Fruit fly (Drosophila melanogaster): Measurements from ENCODE around the gene CG7407.

CG7407 gene

dm6 chr3L:21843307-21843706 lies 20.0 kb downstream of the CG7407 start:
- TF ChIP-seq Eip78C (GFP tag) (peak; percentile 33), Hr4 (GFP tag; optimal IDR thresholded peaks at IDR 0.05) (no peak), Sox14 (GFP tag; optimal IDR thresholded peaks at IDR 0.05) (no peak), CG6163 (GFP tag; IDR thresholded peaks at IDR 0.05) (0 out of 3 replicates have a peak, but pooled peaks have one; percentile 9), eg (GFP tag; IDR thresholded peaks at IDR 0.05) (peak; percentile 11; the same call in 1 of the 3 replicates)

- TF ChIP-seq fd85E (GFP tag; optimal IDR thresholded peaks at IDR 0.05) = no peak
- TF ChIP-seq Eip78C (GFP tag) = peak; percentile 11
- peak; percentile 15; the same call in 1 of the 3 replicates for TF ChIP-seq eg (GFP tag; IDR thresholded peaks at IDR 0.05)
Measured at dm6 chr3L:21844488-21844887, 21.2 kb downstream of the CG7407 start, which contains the start of gene mub. mub (plus strand) TSS chr3L:21844788.

DNA sequence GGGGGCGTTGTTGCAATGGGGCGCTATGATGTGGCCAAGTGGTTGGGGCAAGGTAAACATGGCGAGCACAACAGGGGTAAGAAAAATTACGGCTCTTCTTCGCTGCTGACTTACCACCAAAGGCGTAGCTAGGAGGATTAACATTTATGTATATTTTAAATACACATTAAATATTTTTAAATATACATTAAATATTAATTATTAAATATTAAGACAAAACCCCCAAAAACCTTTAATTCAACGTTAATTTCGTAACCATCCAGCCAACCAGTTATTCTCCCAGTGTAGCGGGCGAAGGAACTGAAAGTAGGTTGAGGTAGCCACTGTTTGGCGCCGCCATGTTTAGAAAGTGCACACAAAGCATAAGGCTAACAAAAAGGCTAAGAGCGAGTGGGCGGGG lies 23.3 kb downstream of the CG7407 start:
- TF ChIP-seq CG16779 (tag; optimal IDR thresholded peaks at IDR 0.05) (no peak), CG8319 (GFP tag; optimal IDR thresholded peaks at IDR 0.05) (no peak), Smox (GFP tag; optimal IDR thresholded peaks at IDR 0.05) (no peak), CG11294 (GFP tag; IDR thresholded peaks at IDR 0.05) (peak; percentile 45; the same call in 1 of the 2 replicates), CG6792 (GFP tag; optimal IDR thresholded peaks at IDR 0.05) (no peak), CG6163 (GFP tag; IDR thresholded peaks at IDR 0.05) (0 out of 3 replicates have a peak, but pooled peaks have one; percentile 42), Sox102F (GFP tag; optimal IDR thresholded peaks at IDR 0.05) (no peak), CG7368 (GFP tag; optimal IDR thresholded peaks at IDR 0.05) (no peak), ss (GFP tag; optimal IDR thresholded peaks at IDR 0.05) (peak in 1 of 2 experiments; percentile 6), Hr39 (GFP tag; optimal IDR thresholded peaks at IDR 0.05) (no peak), CG4318 (GFP tag; optimal IDR thresholded peaks at IDR 0.05) (peak; percentile 7), Ets96B (tag; optimal IDR thresholded peaks at IDR 0.05) (peak; percentile 14), dsx (GFP tag; optimal IDR thresholded peaks at IDR 0.05; ENCODE audit: poor library complexity, severe bottlenecking) (no peak), lz (GFP tag; optimal IDR thresholded peaks at IDR 0.05) (no peak), CG8119 (GFP tag; IDR thresholded peaks at IDR 0.05) (peak; percentile 58; the same call in 2 of the 3 replicates), OdsH (GFP tag; optimal IDR thresholded peaks at IDR 0.05) (no peak), CG6276 (GFP tag; optimal IDR thresholded peaks at IDR 0.05) (no peak), CG15336 (GFP tag; IDR thresholded peaks at IDR 0.05) (peak; percentile 49), cyc (GFP tag; optimal IDR thresholded peaks at IDR 0.05) (no peak), eg (GFP tag; IDR thresholded peaks at IDR 0.05) (peak; percentile 80), Hr38 (GFP tag; optimal IDR thresholded peaks at IDR 0.05) (no peak), topi (GFP tag; optimal IDR thresholded peaks at IDR 0.05) (no peak), CG32006 (GFP tag; optimal IDR thresholded peaks at IDR 0.05) (peak; percentile 36), CG6808 (GFP tag; optimal IDR thresholded peaks at IDR 0.05) (no peak), CG3919 (GFP tag; optimal IDR thresholded peaks at IDR 0.05) (no peak), CG10631 (GFP tag; optimal IDR thresholded peaks at IDR 0.05) (no peak)

- TF ChIP-seq CG15336 (GFP tag; IDR thresholded peaks at IDR 0.05) (no peak), Sox102F (GFP tag; optimal IDR thresholded peaks at IDR 0.05) (no peak), spab (GFP tag; optimal IDR thresholded peaks at IDR 0.05) (no peak), Hr38 (GFP tag; optimal IDR thresholded peaks at IDR 0.05) (no peak), CG11902 (GFP tag; optimal IDR thresholded peaks at IDR 0.05) (no peak), Hr4 (GFP tag; optimal IDR thresholded peaks at IDR 0.05) (no peak), Met (GFP tag; optimal IDR thresholded peaks at IDR 0.05) (no peak), Hr39 (GFP tag; optimal IDR thresholded peaks at IDR 0.05) (no peak), Lpt (GFP tag; optimal IDR thresholded peaks at IDR 0.05) (no peak), CG3919 (GFP tag; optimal IDR thresholded peaks at IDR 0.05) (no peak), acj6 (GFP tag; optimal IDR thresholded peaks at IDR 0.05) (no peak), ss (GFP tag; optimal IDR thresholded peaks at IDR 0.05) (no peak), Sox15 (GFP tag; optimal IDR thresholded peaks at IDR 0.05) (no peak), dsx (GFP tag; optimal IDR thresholded peaks at IDR 0.05; ENCODE audit: poor library complexity, severe bottlenecking) (no peak)
Measured at dm6 chr3L:21848320-21848719, 25.1 kb downstream of the CG7407 start.
